Worm (Caenorhabditis elegans) whole organism, early embryonic: Measurements from ENCODE around the gene K04C2.7.

Experiments used
- B0310.2 ChIP-seq: sonication (generic microtip); optimal IDR thresholded peaks from 2 replicates; lab custom pipeline; 2016; ENCODE audit warnings: mild to moderate bottlenecking, missing genetic modification characterization, missing compliant biosample characterization
- F13C5.2 ChIP-seq: sonication (generic microtip); optimal IDR thresholded peaks from 2 replicates; lab custom pipeline; 2017; ENCODE audit warnings: mild to moderate bottlenecking, missing genetic modification characterization, inconsistent platforms, missing compliant biosample characterization
- aly-1 ChIP-seq: sonication (generic microtip); optimal IDR thresholded peaks from 2 replicates; lab custom pipeline; 2016; ENCODE audit warnings: missing genetic modification characterization, missing compliant biosample characterization
- ama-1 ChIP-seq: fragments of 150-350 bp; optimal IDR thresholded peaks from 2 replicates; lab custom pipeline; 2014
- ceh-13 ChIP-seq: fragments of 200-800 bp; sonication (Bioruptor generic); optimal IDR thresholded peaks from 2 replicates; lab custom pipeline; 2018; ENCODE audit warnings: mild to moderate bottlenecking, missing genetic modification characterization, missing compliant biosample characterization
- ceh-36 ChIP-seq: sonication (generic microtip); optimal IDR thresholded peaks from 2 replicates; lab custom pipeline; 2016; ENCODE audit warnings: missing genetic modification characterization, inconsistent platforms, missing compliant biosample characterization
- ets-7 ChIP-seq: sonication (generic microtip); optimal IDR thresholded peaks from 2 replicates; lab custom pipeline; 2016; ENCODE audit warnings: missing genotype, missing genetic modification characterization, missing compliant biosample characterization
- flt-1 ChIP-seq: fragments of 200-800 bp; sonication (Bioruptor generic); IDR thresholded peaks from 2 replicates; pipeline ENCODE4 v1.3.6; 2022; ENCODE audit warnings: missing genetic modification characterization, missing compliant biosample characterization
- hmbx-1 ChIP-seq: sonication (generic microtip); optimal IDR thresholded peaks from 2 replicates; lab custom pipeline; 2016; ENCODE audit warnings: mild to moderate bottlenecking, missing genetic modification characterization, missing compliant biosample characterization
- hmg-4 ChIP-seq: fragments of 200-800 bp; sonication (Bioruptor generic); optimal IDR thresholded peaks from 2 replicates; lab custom pipeline; 2018; ENCODE audit warnings: mild to moderate bottlenecking, missing genetic modification characterization, missing compliant biosample characterization
- hnd-1 ChIP-seq: sonication (generic microtip); optimal IDR thresholded peaks from 2 replicates; lab custom pipeline; 2016; ENCODE audit warnings: missing genetic modification characterization, missing compliant biosample characterization
- pes-1 ChIP-seq: fragments of 200-800 bp; sonication (Bioruptor generic); IDR thresholded peaks from 2 replicates; pipeline ENCODE4 v1.3.6; 2022; ENCODE audit warnings: missing genetic modification reagents, missing genetic modification characterization, missing compliant biosample characterization
- scrt-1 ChIP-seq: fragments of 200-800 bp; sonication (Bioruptor generic); IDR thresholded peaks from 2 replicates; pipeline ENCODE4 v1.3.6; 2022; ENCODE audit warnings: missing genetic modification characterization, missing compliant biosample characterization
- sea-1 ChIP-seq: fragments of 200-800 bp; sonication (Bioruptor generic); conservative IDR thresholded peaks from 2 replicates; pipeline ENCODE4 v1.3.6; 2022; ENCODE audit warnings: missing genetic modification characterization, missing compliant biosample characterization
- tbx-11 ChIP-seq: fragments of 200-800 bp; sonication (Bioruptor generic); IDR thresholded peaks from 2 replicates; pipeline ENCODE4 v1.3.6; 2022; ENCODE audit warnings: missing genetic modification characterization, missing compliant biosample characterization
- tbx-37 ChIP-seq: fragments of 200-800 bp; sonication (Bioruptor generic); conservative IDR thresholded peaks from 2 replicates; pipeline ENCODE4 v1.3.6; 2022; ENCODE audit warnings: missing genetic modification reagents, missing genetic modification characterization, missing compliant biosample characterization
- tra-4 ChIP-seq: sonication (generic microtip); optimal IDR thresholded peaks from 2 replicates; lab custom pipeline; 2017; ENCODE audit warnings: missing genetic modification characterization, missing compliant biosample characterization

Gene K04C2.7

ce11 chrIII:6872534-6873150 is 8.3 kb upstream of the K04C2.7 start, which contains the start of gene K04C2.3:
K04C2.3 (plus strand) TSS chrIII:6873089.
- TF ChIP-seq tbx-37 (GFP tag; lab: Robert Waterston, UW) (no peak), aly-1 (tag; lab: Kevin White, UChicago) (no peak), hnd-1 (no peak), flt-1 (GFP tag; lab: Robert Waterston, UW) (no peak), pes-1 (GFP tag; lab: Robert Waterston, UW) (no peak), tra-4 (no peak), hmbx-1 (no peak), scrt-1 (GFP tag; lab: Robert Waterston, UW) (no peak), ceh-13 (GFP tag; lab: Kevin White, UChicago) (no peak), sea-1 (GFP tag; lab: Robert Waterston, UW) (no peak), ceh-36 (no peak), F13C5.2 (tag; lab: Kevin White, UChicago) (no peak), ama-1 (lab: Kevin White, UChicago) (no peak), B0310.2 (tag; lab: Kevin White, UChicago) (no peak)

- TF ChIP-seq sea-1 (GFP tag; lab: Robert Waterston, UW) (no peak), pes-1 (GFP tag; lab: Robert Waterston, UW) (no peak), ceh-13 (GFP tag; lab: Kevin White, UChicago) (no peak), tra-4 (no peak), hmbx-1 (no peak), B0310.2 (tag; lab: Kevin White, UChicago) (no peak), tbx-37 (GFP tag; lab: Robert Waterston, UW) (no peak), hnd-1 (no peak), flt-1 (GFP tag; lab: Robert Waterston, UW) (no peak), F13C5.2 (tag; lab: Kevin White, UChicago) (no peak), hmg-4 (GFP tag; lab: Kevin White, UChicago) (no peak), scrt-1 (GFP tag; lab: Robert Waterston, UW) (no peak), ceh-36 (no peak), ama-1 (lab: Kevin White, UChicago) (no peak), tbx-11 (GFP tag; lab: Robert Waterston, UW) (no peak), ets-7 (tag; lab: Kevin White, UChicago) (no peak), aly-1 (tag; lab: Kevin White, UChicago) (no peak)
Measured at ce11 chrIII:6873724-6874123, 7.2 kb upstream of the K04C2.7 start.

ce11 chrIII:6881745-6882144 is 848 bp downstream of the K04C2.7 start:
- TF ChIP-seq flt-1 (GFP tag; lab: Robert Waterston, UW) = no peak
- TF ChIP-seq sea-1 (GFP tag; lab: Robert Waterston, UW) = no peak
- TF ChIP-seq ama-1 (lab: Kevin White, UChicago) = no peak

- TF ChIP-seq hmg-4 (GFP tag; lab: Kevin White, UChicago) = no peak
- TF ChIP-seq hnd-1 = no peak
- TF ChIP-seq aly-1 (tag; lab: Kevin White, UChicago) = no peak
- no peak for TF ChIP-seq ets-7 (tag; lab: Kevin White, UChicago)
- TF ChIP-seq ceh-36 = no peak
- no peak for TF ChIP-seq tbx-11 (GFP tag; lab: Robert Waterston, UW)
- TF ChIP-seq hmbx-1 = no peak
- TF ChIP-seq ceh-13 (GFP tag; lab: Kevin White, UChicago) = no peak
- no peak for TF ChIP-seq pes-1 (GFP tag; lab: Robert Waterston, UW)
- no peak for TF ChIP-seq tbx-37 (GFP tag; lab: Robert Waterston, UW)
- TF ChIP-seq ama-1 (lab: Kevin White, UChicago) = no peak
Measured at ce11 chrIII:6884203-6884602, 3.3 kb downstream of the K04C2.7 start, which contains the start of gene med-2. med-2 (plus strand) TSS chrIII:6884503.

ce11 chrIII:6885889-6886288 is 5.0 kb downstream of the K04C2.7 start:
- no peak for TF ChIP-seq ceh-36
- TF ChIP-seq B0310.2 (tag; lab: Kevin White, UChicago) = no peak
- TF ChIP-seq pes-1 (GFP tag; lab: Robert Waterston, UW) = no peak
- TF ChIP-seq tbx-11 (GFP tag; lab: Robert Waterston, UW) = no peak
- TF ChIP-seq ets-7 (tag; lab: Kevin White, UChicago) = no peak
- no peak for TF ChIP-seq sea-1 (GFP tag; lab: Robert Waterston, UW)
- TF ChIP-seq tra-4 = no peak
- no peak for TF ChIP-seq flt-1 (GFP tag; lab: Robert Waterston, UW)
- no peak for TF ChIP-seq hmbx-1
- no peak for TF ChIP-seq aly-1 (tag; lab: Kevin White, UChicago)
- TF ChIP-seq hmg-4 (GFP tag; lab: Kevin White, UChicago) = no peak
- no peak for TF ChIP-seq ama-1 (lab: Kevin White, UChicago)
- no peak for TF ChIP-seq hnd-1
- no peak for TF ChIP-seq scrt-1 (GFP tag; lab: Robert Waterston, UW)
- TF ChIP-seq F13C5.2 (tag; lab: Kevin White, UChicago) = no peak
- no peak for TF ChIP-seq tbx-37 (GFP tag; lab: Robert Waterston, UW)
- no peak for TF ChIP-seq ceh-13 (GFP tag; lab: Kevin White, UChicago)

ce11 chrIII:6887574-6887973 is 6.7 kb downstream of the K04C2.7 start:
- peak; percentile 81 for TF ChIP-seq tbx-11 (GFP tag; lab: Robert Waterston, UW)
- TF ChIP-seq pes-1 (GFP tag; lab: Robert Waterston, UW) = peak; percentile 90
- peak; percentile 73 for TF ChIP-seq B0310.2 (tag; lab: Kevin White, UChicago)
- peak; percentile 10 for TF ChIP-seq hmbx-1
- TF ChIP-seq F13C5.2 (tag; lab: Kevin White, UChicago) = peak; percentile 87
- TF ChIP-seq tbx-37 (GFP tag; lab: Robert Waterston, UW) = peak; percentile 74
- peak; percentile 84 for TF ChIP-seq sea-1 (GFP tag; lab: Robert Waterston, UW)
- peak; percentile 84 for TF ChIP-seq hmg-4 (GFP tag; lab: Kevin White, UChicago)
- peak; percentile 74 for TF ChIP-seq hnd-1
- TF ChIP-seq ets-7 (tag; lab: Kevin White, UChicago) = peak; percentile 53
- no peak for TF ChIP-seq tra-4
- peak; percentile 82 for TF ChIP-seq aly-1 (tag; lab: Kevin White, UChicago)
- peak; percentile 87 for TF ChIP-seq flt-1 (GFP tag; lab: Robert Waterston, UW)
- peak; percentile 67 for TF ChIP-seq ceh-13 (GFP tag; lab: Kevin White, UChicago)
- peak; percentile 81 for TF ChIP-seq ceh-36
- TF ChIP-seq ama-1 (lab: Kevin White, UChicago) = no peak
- TF ChIP-seq scrt-1 (GFP tag; lab: Robert Waterston, UW) = peak; percentile 86
